Fruit fly (Drosophila melanogaster) whole organism, embryonic: Measurements from ENCODE around the gene deltaCOP.

Experiments used
- Atf-2 ChIP-seq: fragments of 200-800 bp; sonication (Bioruptor generic); optimal IDR thresholded peaks from 2 replicates; lab custom pipeline; 2016; ENCODE audit warnings: missing biosample characterization, missing genetic modification characterization
- B-H1 ChIP-seq: fragments of 200-800 bp; sonication (Bioruptor generic); IDR thresholded peaks from 3 replicates; pipeline ENCODE4 v1.3.6; 2022; ENCODE audit warnings: missing biosample characterization, missing genetic modification characterization
- Blimp-1 ChIP-seq: fragments of 200-800 bp; sonication (Bioruptor generic); optimal IDR thresholded peaks from 3 replicates; lab custom pipeline; 2018; ENCODE audit warnings: missing biosample characterization, missing genetic modification characterization, mild to moderate bottlenecking, moderate library complexity, missing genetic modification reagents
- CG10209 ChIP-seq: fragments of 200-800 bp; sonication (Bioruptor generic); optimal IDR thresholded peaks from 3 replicates; lab custom pipeline; 2017; ENCODE audit warnings: missing biosample characterization, mild to moderate bottlenecking, missing genetic modification characterization, missing genetic modification reagents
- CG1024 ChIP-seq: fragments of 200-800 bp; sonication (Bioruptor generic); IDR thresholded peaks from 2 replicates; pipeline ENCODE4 v1.3.6; 2022; ENCODE audit warnings: missing biosample characterization, missing genetic modification characterization
- CG10274 ChIP-seq: fragments of 200-800 bp; sonication (Bioruptor generic); optimal IDR thresholded peaks from 3 replicates; lab custom pipeline; 2017; ENCODE audit warnings: missing biosample characterization, mild to moderate bottlenecking, missing genetic modification characterization
- CG10366 ChIP-seq: fragments of 200-800 bp; sonication (Bioruptor generic); IDR thresholded peaks from 2 replicates; pipeline ENCODE4 v1.3.6; 2022; ENCODE audit warnings: missing biosample characterization, missing genetic modification characterization
- CG11504 ChIP-seq: fragments of 200-800 bp; sonication (Bioruptor generic); optimal IDR thresholded peaks from 3 replicates; lab custom pipeline; 2019; ENCODE audit warnings: missing biosample characterization, mild to moderate bottlenecking, missing genetic modification characterization, moderate library complexity
- CG13894 ChIP-seq: fragments of 200-800 bp; sonication (Bioruptor generic); optimal IDR thresholded peaks from 3 replicates; lab custom pipeline; 2018; ENCODE audit warnings: missing biosample characterization, mild to moderate bottlenecking, missing genetic modification characterization, moderate library complexity
- CG14014 ChIP-seq: fragments of 200-800 bp; sonication (Bioruptor generic); IDR thresholded peaks from 2 replicates; pipeline ENCODE4 v1.3.6; 2022; ENCODE audit warnings: missing biosample characterization, missing genetic modification characterization
- CG15073 ChIP-seq: fragments of 200-800 bp; sonication (Bioruptor generic); optimal IDR thresholded peaks from 2 replicates; lab custom pipeline; 2016; ENCODE audit warnings: missing biosample characterization, missing genetic modification characterization
- CG1603 ChIP-seq: fragments of 200-800 bp; sonication (Bioruptor generic); optimal IDR thresholded peaks from 2 replicates; lab custom pipeline; 2019; ENCODE audit warnings: missing biosample characterization, mild to moderate bottlenecking, missing genetic modification characterization, moderate library complexity
- CG2202 ChIP-seq: fragments of 200-800 bp; sonication (Bioruptor generic); optimal IDR thresholded peaks from 2 replicates; lab custom pipeline; 2018; ENCODE audit warnings: missing biosample characterization, mild to moderate bottlenecking, missing genetic modification characterization
- CG31441 ChIP-seq: fragments of 200-800 bp; sonication (Bioruptor generic); IDR thresholded peaks from 2 replicates; pipeline ENCODE4 v1.3.6; 2022; ENCODE audit warnings: missing biosample characterization, missing genetic modification characterization
- CG32532 ChIP-seq: fragments of 200-800 bp; sonication (Bioruptor generic); IDR thresholded peaks from 2 replicates; pipeline ENCODE4 v1.3.6; 2022; ENCODE audit warnings: missing biosample characterization, missing genetic modification characterization
- CG34422 ChIP-seq: fragments of 200-800 bp; sonication (Bioruptor generic); IDR thresholded peaks from 3 replicates; pipeline ENCODE4 v1.3.6; 2022; ENCODE audit warnings: missing biosample characterization, missing genetic modification characterization
- CG4328 ChIP-seq: fragments of 200-800 bp; sonication (Bioruptor generic); optimal IDR thresholded peaks from 3 replicates; lab custom pipeline; 2017; ENCODE audit warnings: missing biosample characterization, missing genetic modification reagents, missing genetic modification characterization
- CG4854 ChIP-seq: fragments of 200-800 bp; sonication (Bioruptor generic); optimal IDR thresholded peaks from 2 replicates; lab custom pipeline; 2016; ENCODE audit warnings: missing biosample characterization, missing genetic modification characterization, inconsistent platforms
- CG7745 ChIP-seq: fragments of 200-800 bp; sonication (Bioruptor generic); optimal IDR thresholded peaks from 2 replicates; lab custom pipeline; 2018; ENCODE audit warnings: missing biosample characterization, mild to moderate bottlenecking, missing genetic modification characterization, moderate library complexity
- CG9215 ChIP-seq: fragments of 200-800 bp; sonication (Bioruptor generic); IDR thresholded peaks from 2 replicates; pipeline ENCODE4 v1.3.6; 2022; ENCODE audit warnings: missing biosample characterization, missing genetic modification characterization
- CrebB ChIP-seq: fragments of 200-800 bp; sonication (Bioruptor generic); optimal IDR thresholded peaks from 3 replicates; lab custom pipeline; 2018; ENCODE audit warnings: missing biosample characterization, mild to moderate bottlenecking, missing genetic modification characterization
- Dad ChIP-seq: fragments of 200-800 bp; sonication (Bioruptor generic); optimal IDR thresholded peaks from 3 replicates; lab custom pipeline; 2016; ENCODE audit warnings: missing biosample characterization, missing genetic modification characterization
- Dll ChIP-seq: fragments of 200-800 bp; sonication (Bioruptor generic); IDR thresholded peaks from 4 replicates; pipeline ENCODE4 v1.3.6; 2022; ENCODE audit warnings: missing biosample characterization, missing genetic modification characterization; ENCODE audit not compliant: partially characterized antibody
- Drgx ChIP-seq: fragments of 200-800 bp; sonication (Bioruptor generic); IDR thresholded peaks from 2 replicates; pipeline ENCODE4 v1.3.6; 2022; ENCODE audit warnings: missing biosample characterization, missing genetic modification characterization
- HLH4C ChIP-seq: fragments of 200-800 bp; sonication (Bioruptor generic); IDR thresholded peaks from 3 replicates; pipeline ENCODE4 v1.3.6; 2022; ENCODE audit warnings: missing biosample characterization, missing genetic modification characterization; ENCODE audit not compliant: partially characterized antibody
- Hey ChIP-seq: fragments of 200-800 bp; sonication (Bioruptor generic); optimal IDR thresholded peaks from 3 replicates; lab custom pipeline; 2018; ENCODE audit warnings: missing biosample characterization, mild to moderate bottlenecking, missing genetic modification characterization
- Hmr ChIP-seq: fragments of 200-800 bp; sonication (Bioruptor generic); optimal IDR thresholded peaks from 3 replicates; lab custom pipeline; 2017; ENCODE audit warnings: mild to moderate bottlenecking, missing biosample characterization, missing genetic modification reagents, missing genetic modification characterization
- Hr78 ChIP-seq, 2 experiments: fragments of 200-800 bp in 1 of 2; fragments of >200 bp in 1 of 2; sonication (Bioruptor generic) in 1 of 2; optimal IDR thresholded peaks; 2 replicates each; lab custom pipeline; 2017 to 2019; ENCODE audit warnings: missing biosample characterization in 2 of 2, missing genetic modification characterization in 2 of 2, mild to moderate bottlenecking in 1 of 2, moderate library complexity in 1 of 2
- Med ChIP-seq: fragments of 200-800 bp; sonication (Bioruptor generic); peaks from one replicate; lab custom pipeline; 2016; ENCODE audit warnings: missing biosample characterization, missing genetic modification characterization, mild to moderate bottlenecking, inconsistent platforms, moderate library complexity
- Neu2 ChIP-seq: fragments of 200-800 bp; sonication (Bioruptor generic); optimal IDR thresholded peaks from 3 replicates; lab custom pipeline; 2016; ENCODE audit warnings: missing biosample characterization, missing genetic modification characterization, borderline replicate concordance
- Xbp1 ChIP-seq: fragments of 200-800 bp; sonication (Bioruptor generic); optimal IDR thresholded peaks from 3 replicates; lab custom pipeline; 2016; ENCODE audit warnings: missing biosample characterization, mild to moderate bottlenecking, missing genetic modification characterization
- YL-1 ChIP-seq: fragments of 200-800 bp; sonication (Bioruptor generic); optimal IDR thresholded peaks from 3 replicates; lab custom pipeline; 2017; ENCODE audit warnings: missing biosample characterization, mild to moderate bottlenecking, missing genetic modification characterization
- abd-A ChIP-seq: fragments of 200-800 bp; sonication (Bioruptor generic); optimal IDR thresholded peaks from 3 replicates; lab custom pipeline; 2019; ENCODE audit warnings: missing biosample characterization, mild to moderate bottlenecking, missing genetic modification characterization, moderate library complexity
- az2 ChIP-seq: fragments of 200-800 bp; sonication (Bioruptor generic); optimal IDR thresholded peaks from 3 replicates; lab custom pipeline; 2016; ENCODE audit warnings: missing biosample characterization, missing genetic modification characterization
- br ChIP-seq: fragments of >200 bp; optimal IDR thresholded peaks from 2 replicates; lab custom pipeline; 2017
- cad ChIP-seq: fragments of >200 bp; optimal IDR thresholded peaks from 2 replicates; lab custom pipeline; 2017; ENCODE audit warnings: missing biosample characterization, missing genetic modification characterization
- cg ChIP-seq: fragments of 200-800 bp; sonication (Bioruptor generic); optimal IDR thresholded peaks from 3 replicates; lab custom pipeline; 2019; ENCODE audit warnings: missing biosample characterization, mild to moderate bottlenecking, missing genetic modification characterization, moderate library complexity
- chm ChIP-seq: fragments of 200-800 bp; sonication (Bioruptor generic); IDR thresholded peaks from 2 replicates; pipeline ENCODE4 v1.3.6; 2022; ENCODE audit warnings: missing biosample characterization, missing genetic modification characterization
- da ChIP-seq: fragments of 200-800 bp; sonication (Bioruptor generic); optimal IDR thresholded peaks from 2 replicates; lab custom pipeline; 2016; ENCODE audit warnings: missing biosample characterization, missing genetic modification characterization
- danr ChIP-seq: fragments of 200-800 bp; sonication (Bioruptor generic); IDR thresholded peaks from 2 replicates; pipeline ENCODE4 v1.3.6; 2022; ENCODE audit warnings: missing biosample characterization, missing genetic modification characterization
- dpn ChIP-seq, 2 experiments: fragments of 200-800 bp; sonication (Bioruptor generic); optimal IDR thresholded peaks; 3 replicates each; lab custom pipeline; 2016; ENCODE audit warnings: missing biosample characterization in 2 of 2, missing genetic modification characterization in 2 of 2
- gcm2 ChIP-seq: fragments of 200-800 bp; sonication (Bioruptor generic); optimal IDR thresholded peaks from 2 replicates; lab custom pipeline; 2016; ENCODE audit warnings: missing biosample characterization, missing genetic modification characterization
- grau ChIP-seq: fragments of 200-800 bp; optimal IDR thresholded peaks from 3 replicates; lab custom pipeline; 2019; ENCODE audit warnings: missing biosample characterization, mild to moderate bottlenecking, missing genetic modification characterization, moderate library complexity
- gsb ChIP-seq: fragments of 200-800 bp; sonication (Bioruptor generic); IDR thresholded peaks from 2 replicates; pipeline ENCODE4 v1.3.6; 2022; ENCODE audit warnings: missing biosample characterization, missing genetic modification characterization
- ken ChIP-seq: fragments of 200-800 bp; sonication (Bioruptor generic); IDR thresholded peaks from 3 replicates; pipeline ENCODE4 v1.3.6; 2022; ENCODE audit warnings: missing biosample characterization, missing genetic modification characterization
- lbe ChIP-seq: fragments of 200-800 bp; sonication (Bioruptor generic); optimal IDR thresholded peaks from 2 replicates; lab custom pipeline; 2016; ENCODE audit warnings: missing biosample characterization, mild to moderate bottlenecking, missing genetic modification characterization
- lilli ChIP-seq: fragments of 200-800 bp; sonication (Bioruptor generic); optimal IDR thresholded peaks from 3 replicates; lab custom pipeline; 2016; ENCODE audit warnings: missing biosample characterization, missing genetic modification characterization
- pita ChIP-seq: fragments of 200-800 bp; sonication (Bioruptor generic); optimal IDR thresholded peaks from 2 replicates; lab custom pipeline; 2017; ENCODE audit warnings: missing biosample characterization, mild to moderate bottlenecking, missing genetic modification characterization
- row ChIP-seq: fragments of 200-800 bp; sonication (Bioruptor generic); IDR thresholded peaks from 3 replicates; pipeline ENCODE4 v1.3.6; 2022; ENCODE audit warnings: missing biosample characterization, missing genetic modification characterization
- sens ChIP-seq: fragments of 200-800 bp; sonication (Bioruptor generic); peaks from one replicate; lab custom pipeline; 2016; ENCODE audit warnings: missing biosample characterization, missing genetic modification characterization
- trem ChIP-seq: fragments of 200-800 bp; optimal IDR thresholded peaks from 3 replicates; lab custom pipeline; 2019; ENCODE audit warnings: missing biosample characterization, mild to moderate bottlenecking, missing genetic modification characterization, moderate library complexity

Gene deltaCOP

DNA sequence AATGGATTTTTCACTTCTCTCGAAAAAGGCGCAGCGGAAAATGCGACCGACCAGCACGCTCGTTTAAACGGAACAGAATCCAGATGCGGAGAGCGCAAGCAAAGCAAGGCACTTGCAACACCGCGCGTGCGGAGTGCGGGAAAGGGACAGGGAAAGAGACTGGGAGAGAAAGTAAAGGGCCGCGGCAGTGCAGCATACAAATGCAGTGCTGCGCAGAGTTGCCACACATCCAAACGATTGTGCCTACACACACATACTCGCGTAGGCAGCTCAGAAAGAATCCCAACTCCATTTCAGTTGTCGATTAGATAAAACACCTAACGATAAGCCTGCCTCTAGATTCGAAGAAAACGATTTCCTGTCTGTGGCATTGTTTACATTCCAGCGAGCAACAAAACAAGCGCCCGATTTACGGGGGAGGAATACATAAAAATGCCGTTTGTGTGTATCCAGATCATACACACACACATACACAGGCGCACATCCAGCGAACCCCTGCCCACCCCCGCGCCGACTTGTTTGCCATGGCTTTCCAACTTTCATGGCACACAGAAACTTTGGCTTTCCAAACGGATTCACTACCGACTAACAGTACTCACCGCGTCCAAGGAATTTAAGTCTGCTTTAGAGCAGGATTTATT lies 38.0 kb upstream of the deltaCOP start (continued):
- TF ChIP-seq ken (GFP tag; lab: Robert Waterston, UW) (no peak), CG15073 (GFP tag; lab: Kevin White, UChicago) (no peak), gsb (GFP tag; lab: Robert Waterston, UW) (no peak), Xbp1 (no peak), trem (tag; lab: Kevin White, UChicago) (peak; percentile 13), cg (GFP tag; lab: Kevin White, UChicago) (peak; percentile 88), CG7745 (tag; lab: Kevin White, UChicago) (no peak), CG4854 (no peak), lbe (GFP tag; lab: Kevin White, UChicago) (no peak), cad (GFP tag; lab: Kevin White, UChicago) (no peak), Hr78 (GFP tag; optimal IDR thresholded peaks at IDR 0.05; lab: Kevin White, UChicago) (no peak), lilli (GFP tag; lab: Kevin White, UChicago) (no peak), gcm2 (GFP tag; lab: Kevin White, UChicago) (no peak), CG10209 (GFP tag; lab: Kevin White, UChicago) (no peak), Neu2 (GFP tag; lab: Kevin White, UChicago) (no peak), CG2202 (tag; lab: Kevin White, UChicago) (no peak), br (lab: Kevin White, UChicago) (no peak), CG4328 (GFP tag; lab: Kevin White, UChicago) (no peak), B-H1 (GFP tag; lab: Robert Waterston, UW) (no peak), HLH4C (GFP tag; lab: Robert Waterston, UW) (no peak), dpn (GFP tag; optimal IDR thresholded peaks at IDR 0.05; lab: Kevin White, UChicago) (no peak), Blimp-1 (GFP tag; lab: Kevin White, UChicago) (peak; percentile 47), az2 (GFP tag; lab: Kevin White, UChicago) (no peak), Hmr (GFP tag; lab: Kevin White, UChicago) (no peak), danr (GFP tag; lab: Robert Waterston, UW) (no peak), chm (GFP tag; lab: Robert Waterston, UW) (no peak), abd-A (tag; lab: Kevin White, UChicago) (peak; percentile 43), CG10366 (no peak), da (GFP tag; lab: Kevin White, UChicago) (no peak), CG34422 (no peak; the same call in 2 of the 3 replicates)

DNA sequence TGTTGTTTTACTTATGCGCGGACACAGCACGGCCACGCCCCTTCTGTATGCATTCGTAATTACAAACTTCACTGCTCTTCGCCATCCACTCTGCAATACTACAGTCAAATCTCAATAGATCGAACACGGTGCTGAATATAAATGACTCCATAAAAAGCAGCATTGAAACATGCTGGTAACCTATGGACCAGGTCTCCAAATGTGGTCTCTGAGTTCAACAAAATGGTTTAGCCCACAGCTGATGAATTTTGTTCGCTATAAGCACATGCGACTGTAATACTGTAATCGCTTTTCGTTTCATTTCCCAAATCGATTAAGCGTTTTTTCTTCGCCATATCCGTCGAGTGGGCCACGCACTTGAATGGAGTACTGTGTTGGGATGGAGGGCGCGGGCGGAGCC lies 35.8 kb upstream of the deltaCOP start:
- TF ChIP-seq CG31441 (GFP tag; lab: Robert Waterston, UW) (no peak), row (GFP tag; lab: Robert Waterston, UW) (peak; percentile 24; the same call in 1 of the 3 replicates), grau (tag; lab: Kevin White, UChicago) (peak; percentile 67), Med (GFP tag; lab: Kevin White, UChicago) (peak; percentile 40), CG1024 (no peak), CG9215 (GFP tag; lab: Robert Waterston, UW) (no peak), lilli (GFP tag; lab: Kevin White, UChicago) (peak; percentile 8), CG10366 (peak; percentile 20; the same call in 1 of the 2 replicates), CG11504 (tag; lab: Kevin White, UChicago) (peak; percentile 4), YL-1 (GFP tag; lab: Kevin White, UChicago) (no peak), Atf-2 (GFP tag; lab: Kevin White, UChicago) (no peak), sens (peak; percentile 6), pita (no peak), CG13894 (tag; lab: Kevin White, UChicago) (no peak), Dad (no peak), Dll (GFP tag; lab: Robert Waterston, UW) (no peak), CG10274 (GFP tag; lab: Kevin White, UChicago) (no peak), CG14014 (GFP tag; lab: Robert Waterston, UW) (no peak), Drgx (GFP tag; lab: Robert Waterston, UW) (peak; percentile 27; the same call in 1 of the 2 replicates), CrebB (no peak), CG32532 (no peak), CG1603 (tag; lab: Kevin White, UChicago) (peak; percentile 24), Hey (tag; lab: Kevin White, UChicago) (no peak)
